Worm (Caenorhabditis elegans) whole organism, L1 larva: ENCODE measurements around the gene fbxb-102.
A peak's percentile ranks its signal among the peaks of the same experiment; 100 is the strongest.

ENCODE experiments used
- C34B4.2 ChIP-seq: sonication (generic microtip); optimal IDR thresholded peaks from 2 replicates; lab custom pipeline; 2017; ENCODE audit warnings: mild to moderate bottlenecking, missing genetic modification characterization, missing compliant biosample characterization
- F16B12.6 ChIP-seq: fragments of 150-350 bp; optimal IDR thresholded peaks from 2 replicates; lab custom pipeline; 2014; ENCODE audit warnings: missing biosample characterization, missing genetic modification characterization
- Y116A8C.19 ChIP-seq: sonication (generic microtip); optimal IDR thresholded peaks from 2 replicates; lab custom pipeline; 2016; ENCODE audit warnings: missing compliant biosample characterization, missing genetic modification characterization, borderline replicate concordance
- alr-1 ChIP-seq: fragments of 200-800 bp; sonication (Bioruptor generic); optimal IDR thresholded peaks from 2 replicates; lab custom pipeline; 2018; ENCODE audit warnings: borderline replicate concordance, mild to moderate bottlenecking, missing genetic modification characterization, missing compliant biosample characterization
- blmp-1 ChIP-seq: fragments of 150-350 bp; optimal IDR thresholded peaks from 2 replicates; lab custom pipeline; 2014; ENCODE audit warnings: missing biosample characterization, missing genetic modification characterization
- ceh-63 ChIP-seq: fragments of 200-800 bp; sonication (Bioruptor generic); optimal IDR thresholded peaks from 2 replicates; lab custom pipeline; 2018; ENCODE audit warnings: mild to moderate bottlenecking, missing genetic modification characterization, missing compliant biosample characterization
- ceh-8 ChIP-seq: fragments of 200-800 bp; sonication (Bioruptor generic); optimal IDR thresholded peaks from 2 replicates; lab custom pipeline; 2018; ENCODE audit warnings: mild to moderate bottlenecking, missing genetic modification characterization, moderate library complexity, missing compliant biosample characterization
- ceh-82 ChIP-seq, 3 experiments: fragments of 150-350 bp in 1 of 3; sonication (generic microtip) in 2 of 3; optimal IDR thresholded peaks; 2 replicates each; lab custom pipeline; 2014 to 2017; ENCODE audit warnings: missing biosample characterization in 3 of 3, missing genetic modification characterization in 3 of 3
- ceh-88 ChIP-seq: fragments of 200-800 bp; sonication (Bioruptor generic); IDR thresholded peaks from 2 replicates; pipeline ENCODE4 v1.3.6; 2022; ENCODE audit warnings: missing genetic modification characterization, missing compliant biosample characterization
- ces-1 ChIP-seq: fragments of 150-350 bp; optimal IDR thresholded peaks from 2 replicates; lab custom pipeline; 2014; ENCODE audit warnings: missing biosample characterization, missing genetic modification reagents, missing genetic modification characterization
- dsc-1 ChIP-seq: sonication (generic microtip); optimal IDR thresholded peaks from 2 replicates; lab custom pipeline; 2016; ENCODE audit warnings: mild to moderate bottlenecking, missing genetic modification characterization, missing compliant biosample characterization
- efl-1 ChIP-seq, 4 experiments: fragments of 150-350 bp; optimal IDR thresholded peaks in 3 of 4; peaks in 1 of 4; 1 replicate in 1 of 4; 2 replicates in 3 of 4; lab custom pipeline; 2014; ENCODE audit warnings: missing biosample characterization in 2 of 4, missing genetic modification characterization in 2 of 4, missing genetic modification reagents in 2 of 4
- egl-13 ChIP-seq: sonication (generic microtip); optimal IDR thresholded peaks from 2 replicates; lab custom pipeline; 2016; ENCODE audit warnings: missing genotype, missing genetic modification reagents, missing genetic modification characterization, missing compliant biosample characterization
- elt-2 ChIP-seq: sonication (generic microtip); optimal IDR thresholded peaks from 2 replicates; lab custom pipeline; 2016; ENCODE audit warnings: missing genetic modification characterization, mild to moderate bottlenecking, inconsistent platforms, missing compliant biosample characterization, missing genetic modification reagents
- elt-3 ChIP-seq, 6 experiments: fragments of 150-350 bp in 1 of 6; sonication (generic microtip); optimal IDR thresholded peaks; 2 replicates each; lab custom pipeline; 2017 to 2018; ENCODE audit warnings: missing biosample characterization in 6 of 6, missing genetic modification characterization in 6 of 6, inconsistent platforms in 1 of 6
- fkh-8 ChIP-seq: sonication (generic microtip); optimal IDR thresholded peaks from 2 replicates; lab custom pipeline; 2016; ENCODE audit warnings: mild to moderate bottlenecking, missing genetic modification characterization, missing compliant biosample characterization
- fos-1 ChIP-seq: fragments of 150-350 bp; optimal IDR thresholded peaks from 2 replicates; lab custom pipeline; 2014; ENCODE audit warnings: missing biosample characterization, missing genetic modification characterization
- grh-1 ChIP-seq: fragments of 200-800 bp; sonication (Bioruptor generic); IDR thresholded peaks from 2 replicates; pipeline ENCODE4 v1.3.6; 2022; ENCODE audit warnings: missing genetic modification reagents, missing genetic modification characterization, missing compliant biosample characterization
- hlh-4 ChIP-seq: sonication (generic microtip); optimal IDR thresholded peaks from 2 replicates; lab custom pipeline; 2016; ENCODE audit warnings: mild to moderate bottlenecking, missing genetic modification characterization, missing compliant biosample characterization
- hpl-2 ChIP-seq: fragments of 150-350 bp; optimal IDR thresholded peaks from 2 replicates; lab custom pipeline; 2014; ENCODE audit warnings: missing biosample characterization, missing genetic modification reagents, missing genetic modification characterization
- isw-1 ChIP-seq: fragments of 200-800 bp; sonication (Bioruptor generic); IDR thresholded peaks from 2 replicates; pipeline ENCODE4 v1.3.6; 2022; ENCODE audit warnings: missing genetic modification characterization, missing compliant biosample characterization
- lin-14 ChIP-seq: fragments of 200-800 bp; sonication (Bioruptor generic); optimal IDR thresholded peaks from 2 replicates; lab custom pipeline; 2018; ENCODE audit warnings: mild to moderate bottlenecking, missing genetic modification characterization, moderate library complexity, missing compliant biosample characterization
- lin-15B ChIP-seq: fragments of 150-350 bp; sonication (generic microtip); optimal IDR thresholded peaks from 3 replicates; lab custom pipeline; 2014; ENCODE audit warnings: missing biosample characterization, missing genetic modification characterization
- lin-35 ChIP-seq, 2 experiments: fragments of 150-350 bp; optimal IDR thresholded peaks; 2 replicates each; lab custom pipeline; 2014; ENCODE audit warnings: missing biosample characterization in 2 of 2, missing genetic modification characterization in 2 of 2, missing genetic modification reagents in 2 of 2
- mab-9 ChIP-seq: fragments of 200-800 bp; sonication (Bioruptor generic); IDR thresholded peaks from 2 replicates; pipeline ENCODE4 v1.3.6; 2022; ENCODE audit warnings: missing genetic modification reagents, missing genetic modification characterization, missing compliant biosample characterization
- mef-2 ChIP-seq: fragments of 150-350 bp; optimal IDR thresholded peaks from 2 replicates; lab custom pipeline; 2014; ENCODE audit warnings: missing biosample characterization, missing genetic modification characterization
- nhr-19 ChIP-seq: fragments of 200-800 bp; sonication (Bioruptor generic); conservative IDR thresholded peaks from 2 replicates; pipeline ENCODE4 v1.3.6; 2022; ENCODE audit warnings: missing genetic modification characterization, missing compliant biosample characterization
- nhr-20 ChIP-seq: sonication (generic microtip); optimal IDR thresholded peaks from 2 replicates; lab custom pipeline; 2016; ENCODE audit warnings: mild to moderate bottlenecking, missing genetic modification characterization, missing compliant biosample characterization
- nhr-28 ChIP-seq: fragments of 150-350 bp; optimal IDR thresholded peaks from 2 replicates; lab custom pipeline; 2014; ENCODE audit warnings: missing biosample characterization, missing genetic modification characterization
- nhr-71 ChIP-seq: sonication (generic microtip); optimal IDR thresholded peaks from 2 replicates; lab custom pipeline; 2016; ENCODE audit warnings: mild to moderate bottlenecking, missing genetic modification characterization, moderate library complexity, missing compliant biosample characterization
- nhr-77 ChIP-seq: fragments of 150-350 bp; optimal IDR thresholded peaks from 2 replicates; lab custom pipeline; 2014; ENCODE audit warnings: missing biosample characterization, missing genetic modification characterization
- nhr-85 ChIP-seq: sonication (generic microtip); peaks from one replicate; lab custom pipeline; 2016; ENCODE audit warnings: missing genetic modification characterization, inconsistent platforms, missing compliant biosample characterization
- pax-3 ChIP-seq: fragments of 200-800 bp; sonication (Bioruptor generic); optimal IDR thresholded peaks from 2 replicates; lab custom pipeline; 2018; ENCODE audit warnings: mild to moderate bottlenecking, missing genetic modification characterization, moderate library complexity, missing compliant biosample characterization
- pqm-1 ChIP-seq: sonication (generic microtip); optimal IDR thresholded peaks from 3 replicates; lab custom pipeline; 2017; ENCODE audit warnings: missing biosample characterization, missing genetic modification characterization
- skn-1 ChIP-seq: fragments of 150-350 bp; optimal IDR thresholded peaks from 2 replicates; lab custom pipeline; 2014; ENCODE audit warnings: missing biosample characterization, missing genetic modification characterization
- sptf-1 ChIP-seq: fragments of 150-350 bp; optimal IDR thresholded peaks from 2 replicates; lab custom pipeline; 2014; ENCODE audit warnings: missing biosample characterization, missing genetic modification characterization
- unc-130 ChIP-seq: fragments of 150-350 bp; optimal IDR thresholded peaks from 2 replicates; lab custom pipeline; 2017; ENCODE audit warnings: missing biosample characterization, missing genetic modification characterization, inconsistent platforms
- unc-30 ChIP-seq: sonication (generic microtip); optimal IDR thresholded peaks from 2 replicates; lab custom pipeline; 2017; ENCODE audit warnings: missing biosample characterization, missing genetic modification characterization
- unc-98 ChIP-seq: fragments of 200-800 bp; sonication (Bioruptor generic); IDR thresholded peaks from 2 replicates; pipeline ENCODE4 v1.3.6; 2022; ENCODE audit warnings: missing genetic modification characterization, missing compliant biosample characterization
- xbp-1 ChIP-seq: sonication (generic microtip); optimal IDR thresholded peaks from 2 replicates; lab custom pipeline; 2016; ENCODE audit warnings: missing genetic modification characterization, missing compliant biosample characterization
- zip-4 ChIP-seq: fragments of 200-800 bp; sonication (Bioruptor generic); optimal IDR thresholded peaks from 2 replicates; lab custom pipeline; 2018; ENCODE audit warnings: mild to moderate bottlenecking, missing genetic modification characterization, moderate library complexity, missing compliant biosample characterization

The fbxb-102 gene

ce11 chrII:12488810-12489209 is 6.1 kb downstream of the fbxb-102 start (continued):
- TF ChIP-seq nhr-28 (tag; lab: Kevin White, UChicago): no peak
- TF ChIP-seq ceh-63 (GFP tag; lab: Kevin White, UChicago): no peak
- TF ChIP-seq xbp-1 (tag; lab: Kevin White, UChicago): no peak
- no peak for TF ChIP-seq mef-2 (tag; lab: Kevin White, UChicago)
- TF ChIP-seq nhr-71 (tag; lab: Kevin White, UChicago): no peak
- TF ChIP-seq alr-1 (tag; lab: Kevin White, UChicago): no peak
- no peak for TF ChIP-seq lin-15B (tag; lab: Kevin White, UChicago)
- TF ChIP-seq unc-30 (tag; lab: Kevin White, UChicago): no peak
- TF ChIP-seq elt-3 (tag; optimal IDR thresholded peaks at IDR 0.05; lab: Kevin White, UChicago): no peak
- TF ChIP-seq nhr-20 (tag; lab: Kevin White, UChicago): no peak
- no peak for TF ChIP-seq lin-35 (GFP tag; optimal IDR thresholded peaks at IDR 0.05; lab: Kevin White, UChicago)
- TF ChIP-seq fos-1 (tag; lab: Kevin White, UChicago): no peak
- TF ChIP-seq unc-130 (tag; lab: Kevin White, UChicago): no peak
- TF ChIP-seq hlh-4 (tag; lab: Kevin White, UChicago): no peak
- TF ChIP-seq elt-2 (tag; lab: Kevin White, UChicago): no peak
- no peak for TF ChIP-seq grh-1 (GFP tag; lab: Robert Waterston, UW)
- TF ChIP-seq ces-1 (GFP tag; lab: Kevin White, UChicago): no peak
- peak; percentile 60 for TF ChIP-seq pax-3 (tag; lab: Kevin White, UChicago)

- TF ChIP-seq lin-14: peak; percentile 25
- no peak for TF ChIP-seq ceh-82 (tag; optimal IDR thresholded peaks at IDR 0.05; lab: Kevin White, UChicago)
- no peak for TF ChIP-seq nhr-85 (tag; lab: Kevin White, UChicago)
- TF ChIP-seq zip-4: no peak
- no peak for TF ChIP-seq C34B4.2 (tag; lab: Kevin White, UChicago)
- no peak for TF ChIP-seq grh-1 (GFP tag; lab: Robert Waterston, UW)
- TF ChIP-seq pqm-1 (tag; lab: Kevin White, UChicago): no peak
- TF ChIP-seq dsc-1 (tag; lab: Kevin White, UChicago): peak; percentile 53
- TF ChIP-seq mab-9 (GFP tag; lab: Robert Waterston, UW): no peak
- no peak for TF ChIP-seq ceh-63 (GFP tag; lab: Kevin White, UChicago)
- TF ChIP-seq Y116A8C.19 (tag; lab: Kevin White, UChicago): no peak
- no peak for TF ChIP-seq nhr-71 (tag; lab: Kevin White, UChicago)
- TF ChIP-seq, all 84 proteins: peak for 2
Measured at ce11 chrII:12489903-12490302, 7.2 kb downstream of the fbxb-102 start, which contains the start of gene T21B4.15. Gene T21B4.15, plus strand, starts transcription at chrII:12490203.

DNA sequence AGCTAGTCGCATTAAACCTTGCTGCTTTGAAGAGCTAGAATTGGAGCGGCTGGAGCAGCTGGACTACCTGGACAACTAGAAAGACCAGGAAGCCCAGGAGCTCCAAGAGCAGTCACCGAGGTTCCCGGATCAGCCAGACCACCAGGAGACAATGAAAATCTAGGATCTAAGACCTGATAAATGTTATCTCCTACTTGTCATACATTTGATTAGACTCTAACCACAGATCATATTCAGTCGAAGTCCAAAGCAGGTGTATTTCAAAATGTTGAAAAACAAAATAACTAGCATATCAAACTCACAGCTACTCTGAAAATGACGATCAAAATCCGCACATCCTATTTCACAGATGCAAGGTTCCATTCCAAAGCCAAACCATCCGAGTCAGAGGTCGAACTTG is 9.2 kb downstream of the fbxb-102 start, which contains the start of gene srz-6:
Gene srz-6, plus strand, starts transcription at position 301 of the 400 bp plus-strand sequence.
- TF ChIP-seq ceh-8 (GFP tag; lab: Kevin White, UChicago) (no peak), nhr-77 (tag; lab: Kevin White, UChicago) (no peak), sptf-1 (tag; lab: Kevin White, UChicago) (no peak), isw-1 (no peak), unc-98 (GFP tag; lab: Robert Waterston, UW) (no peak), nhr-85 (tag; lab: Kevin White, UChicago) (no peak), efl-1 (optimal IDR thresholded peaks at IDR 0.05; lab: Kevin White, UChicago) (no peak), efl-1 (GFP tag; optimal IDR thresholded peaks at IDR 0.05 in 1 of 2; lab: Kevin White, UChicago) (no peak), skn-1 (tag; lab: Kevin White, UChicago) (no peak), C34B4.2 (tag; lab: Kevin White, UChicago) (no peak), hpl-2 (no peak), ces-1 (GFP tag; lab: Kevin White, UChicago) (no peak), blmp-1 (no peak), egl-13 (tag; lab: Kevin White, UChicago) (no peak), ceh-88 (GFP tag; lab: Robert Waterston, UW) (no peak), pqm-1 (tag; lab: Kevin White, UChicago) (no peak), F16B12.6 (tag; lab: Kevin White, UChicago) (no peak), fkh-8 (no peak), nhr-19 (GFP tag; lab: Robert Waterston, UW) (no peak)
